Fruit fly (Drosophila melanogaster) whole organism, embryonic: ENCODE measurements around the gene CG4733.

ENCODE experiments used
- Asciz ChIP-seq: fragments of 200-800 bp; sonication (Bioruptor generic); optimal IDR thresholded peaks from 2 replicates; lab custom pipeline; 2017; ENCODE audit warnings: missing biosample characterization, mild to moderate bottlenecking, missing genetic modification characterization, missing genetic modification reagents
- CG10209 ChIP-seq: fragments of 200-800 bp; sonication (Bioruptor generic); optimal IDR thresholded peaks from 3 replicates; lab custom pipeline; 2017; ENCODE audit warnings: missing biosample characterization, mild to moderate bottlenecking, missing genetic modification characterization, missing genetic modification reagents
- CG1024 ChIP-seq: fragments of 200-800 bp; sonication (Bioruptor generic); IDR thresholded peaks from 2 replicates; pipeline ENCODE4 v1.3.6; 2022; ENCODE audit warnings: missing biosample characterization, missing genetic modification characterization
- CG10366 ChIP-seq: fragments of 200-800 bp; sonication (Bioruptor generic); IDR thresholded peaks from 2 replicates; pipeline ENCODE4 v1.3.6; 2022; ENCODE audit warnings: missing biosample characterization, missing genetic modification characterization
- CG10565 ChIP-seq: fragments of 200-800 bp; sonication (Bioruptor generic); optimal IDR thresholded peaks from 3 replicates; lab custom pipeline; 2016; ENCODE audit warnings: missing biosample characterization, mild to moderate bottlenecking, missing genetic modification characterization
- CG11504 ChIP-seq: fragments of 200-800 bp; sonication (Bioruptor generic); optimal IDR thresholded peaks from 3 replicates; lab custom pipeline; 2019; ENCODE audit warnings: missing biosample characterization, mild to moderate bottlenecking, missing genetic modification characterization, moderate library complexity
- CG14860 ChIP-seq: fragments of 200-800 bp; sonication (Bioruptor generic); IDR thresholded peaks from 3 replicates; pipeline ENCODE4 v1.3.6; 2022; ENCODE audit warnings: missing biosample characterization, missing genetic modification characterization; ENCODE audit not compliant: partially characterized antibody
- CG1603 ChIP-seq: fragments of 200-800 bp; sonication (Bioruptor generic); optimal IDR thresholded peaks from 2 replicates; lab custom pipeline; 2019; ENCODE audit warnings: missing biosample characterization, mild to moderate bottlenecking, missing genetic modification characterization, moderate library complexity
- CG17385 ChIP-seq: fragments of 200-800 bp; sonication (Bioruptor generic); optimal IDR thresholded peaks from 3 replicates; lab custom pipeline; 2018; ENCODE audit warnings: missing biosample characterization, mild to moderate bottlenecking, missing genetic modification characterization
- CG17802 ChIP-seq: fragments of 200-800 bp; sonication (Bioruptor generic); optimal IDR thresholded peaks from 2 replicates; lab custom pipeline; 2018; ENCODE audit warnings: missing biosample characterization, mild to moderate bottlenecking, missing genetic modification characterization, moderate library complexity
- CG18011 ChIP-seq: fragments of 200-800 bp; sonication (Bioruptor generic); optimal IDR thresholded peaks from 2 replicates; lab custom pipeline; 2017; ENCODE audit warnings: missing biosample characterization, missing genetic modification characterization, mild to moderate bottlenecking, moderate library complexity, missing genotype
- CG31365 ChIP-seq: fragments of 200-800 bp; sonication (Bioruptor generic); optimal IDR thresholded peaks from 2 replicates; lab custom pipeline; 2018; ENCODE audit warnings: missing biosample characterization, mild to moderate bottlenecking, missing genetic modification characterization
- CG32767 ChIP-seq: fragments of 200-800 bp; sonication (Bioruptor generic); IDR thresholded peaks from 2 replicates; pipeline ENCODE4 v1.3.6; 2022; ENCODE audit warnings: missing biosample characterization, missing genetic modification characterization
- CG33557 ChIP-seq: fragments of 200-800 bp; sonication (Bioruptor generic); optimal IDR thresholded peaks from 2 replicates; lab custom pipeline; 2019; ENCODE audit warnings: missing biosample characterization, mild to moderate bottlenecking, missing genetic modification characterization, moderate library complexity
- CG4328 ChIP-seq: fragments of 200-800 bp; sonication (Bioruptor generic); optimal IDR thresholded peaks from 3 replicates; lab custom pipeline; 2017; ENCODE audit warnings: missing biosample characterization, missing genetic modification reagents, missing genetic modification characterization
- CG7928 ChIP-seq: fragments of 200-800 bp; sonication (Bioruptor generic); optimal IDR thresholded peaks from 2 replicates; lab custom pipeline; 2017; ENCODE audit warnings: missing biosample characterization, mild to moderate bottlenecking, missing genetic modification characterization
- CG8388 ChIP-seq: fragments of 200-800 bp; sonication (Bioruptor generic); optimal IDR thresholded peaks from 2 replicates; lab custom pipeline; 2019; ENCODE audit warnings: missing biosample characterization, mild to moderate bottlenecking, missing genetic modification characterization, moderate library complexity
- CHES-1-like ChIP-seq: fragments of 200-800 bp; sonication (Bioruptor generic); optimal IDR thresholded peaks from 2 replicates; lab custom pipeline; 2016; ENCODE audit warnings: missing biosample characterization, missing genetic modification characterization
- CTCF ChIP-seq: fragments of 200-800 bp; sonication (Bioruptor generic); optimal IDR thresholded peaks from 2 replicates; lab custom pipeline; 2017; ENCODE audit warnings: missing biosample characterization, mild to moderate bottlenecking, missing genetic modification characterization, moderate library complexity
- Dll ChIP-seq: fragments of 200-800 bp; sonication (Bioruptor generic); IDR thresholded peaks from 4 replicates; pipeline ENCODE4 v1.3.6; 2022; ENCODE audit warnings: missing biosample characterization, missing genetic modification characterization; ENCODE audit not compliant: partially characterized antibody
- Dp ChIP-seq: fragments of 200-800 bp; sonication (Bioruptor generic); optimal IDR thresholded peaks from 2 replicates; lab custom pipeline; 2018; ENCODE audit warnings: missing biosample characterization, mild to moderate bottlenecking, missing genetic modification characterization, moderate library complexity
- E2f2 ChIP-seq: fragments of 200-800 bp; sonication (Bioruptor generic); IDR thresholded peaks from 2 replicates; pipeline ENCODE4 v1.3.6; 2022; ENCODE audit warnings: missing biosample characterization, missing genetic modification characterization
- HmgD ChIP-seq: fragments of 200-800 bp; sonication (Bioruptor generic); optimal IDR thresholded peaks from 3 replicates; lab custom pipeline; 2016; ENCODE audit warnings: missing biosample characterization, missing genetic modification characterization
- MTF-1 ChIP-seq: fragments of 200-800 bp; sonication (Bioruptor generic); optimal IDR thresholded peaks from 2 replicates; lab custom pipeline; 2018; ENCODE audit warnings: missing biosample characterization, mild to moderate bottlenecking, missing genetic modification characterization, borderline replicate concordance
- Med ChIP-seq: fragments of 200-800 bp; sonication (Bioruptor generic); peaks from one replicate; lab custom pipeline; 2016; ENCODE audit warnings: missing biosample characterization, missing genetic modification characterization, mild to moderate bottlenecking, inconsistent platforms, moderate library complexity
- Nf-YB ChIP-seq: fragments of 200-800 bp; sonication (Bioruptor generic); optimal IDR thresholded peaks from 3 replicates; lab custom pipeline; 2019; ENCODE audit warnings: missing biosample characterization, mild to moderate bottlenecking, missing genetic modification characterization, moderate library complexity
- PHDP ChIP-seq: fragments of 200-800 bp; sonication (Bioruptor generic); optimal IDR thresholded peaks from 3 replicates; lab custom pipeline; 2018; ENCODE audit warnings: missing biosample characterization, mild to moderate bottlenecking, missing genetic modification characterization, moderate library complexity
- abd-A ChIP-seq: fragments of 200-800 bp; sonication (Bioruptor generic); optimal IDR thresholded peaks from 3 replicates; lab custom pipeline; 2019; ENCODE audit warnings: missing biosample characterization, mild to moderate bottlenecking, missing genetic modification characterization, moderate library complexity
- bab2 ChIP-seq: fragments of 200-800 bp; sonication (Bioruptor generic); optimal IDR thresholded peaks from 2 replicates; lab custom pipeline; 2016; ENCODE audit warnings: missing biosample characterization, missing genetic modification characterization
- bbx ChIP-seq: fragments of 200-800 bp; sonication (Bioruptor generic); IDR thresholded peaks from 2 replicates; pipeline ENCODE4 v1.3.6; 2022; ENCODE audit warnings: missing biosample characterization, missing genetic modification characterization; ENCODE audit not compliant: partially characterized antibody
- bowl ChIP-seq: fragments of 200-800 bp; sonication (Bioruptor generic); IDR thresholded peaks from 2 replicates; pipeline ENCODE4 v1.3.6; 2022; ENCODE audit warnings: missing biosample characterization, missing genetic modification characterization
- cas ChIP-seq: fragments of 200-800 bp; sonication (Bioruptor generic); IDR thresholded peaks from 2 replicates; pipeline ENCODE4 v1.3.6; 2022; ENCODE audit warnings: missing biosample characterization, missing genetic modification characterization
- crc ChIP-seq: fragments of 200-800 bp; sonication (Bioruptor generic); optimal IDR thresholded peaks from 2 replicates; lab custom pipeline; 2016; ENCODE audit warnings: missing biosample characterization, missing genetic modification characterization
- crol ChIP-seq: fragments of 200-800 bp; sonication (Bioruptor generic); IDR thresholded peaks from 2 replicates; pipeline ENCODE4 v1.3.6; 2022; ENCODE audit warnings: missing biosample characterization, missing genetic modification characterization
- crp ChIP-seq, 2 experiments: fragments of 200-800 bp; sonication (Bioruptor generic); optimal IDR thresholded peaks; 2 replicates in 1 of 2; 3 replicates in 1 of 2; lab custom pipeline; 2017; ENCODE audit warnings: missing biosample characterization in 2 of 2, missing genetic modification characterization in 2 of 2, mild to moderate bottlenecking in 1 of 2, moderate library complexity in 1 of 2
- dati ChIP-seq: fragments of 200-800 bp; sonication (Bioruptor generic); IDR thresholded peaks from 2 replicates; pipeline ENCODE4 v1.3.6; 2022; ENCODE audit warnings: missing biosample characterization, missing genetic modification characterization
- eyg ChIP-seq: fragments of 200-800 bp; sonication (Bioruptor generic); optimal IDR thresholded peaks from 3 replicates; lab custom pipeline; 2016; ENCODE audit warnings: missing biosample characterization, missing genetic modification characterization
- ind ChIP-seq: fragments of 200-800 bp; sonication (Bioruptor generic); optimal IDR thresholded peaks from 3 replicates; lab custom pipeline; 2016; ENCODE audit warnings: missing biosample characterization, missing genetic modification characterization
- kay ChIP-seq: fragments of 200-800 bp; sonication (Bioruptor generic); optimal IDR thresholded peaks from 2 replicates; lab custom pipeline; 2016; ENCODE audit warnings: missing biosample characterization, missing genetic modification characterization
- lbe ChIP-seq: fragments of 200-800 bp; sonication (Bioruptor generic); optimal IDR thresholded peaks from 2 replicates; lab custom pipeline; 2016; ENCODE audit warnings: missing biosample characterization, mild to moderate bottlenecking, missing genetic modification characterization
- pb ChIP-seq: fragments of 200-800 bp; sonication (Bioruptor generic); optimal IDR thresholded peaks from 3 replicates; lab custom pipeline; 2016; ENCODE audit warnings: missing biosample characterization, missing genetic modification characterization
- pnt ChIP-seq: fragments of 200-800 bp; sonication (Bioruptor generic); optimal IDR thresholded peaks from 3 replicates; lab custom pipeline; 2016; ENCODE audit warnings: missing biosample characterization, missing genetic modification characterization
- seq ChIP-seq: fragments of 200-800 bp; sonication (Bioruptor generic); IDR thresholded peaks from 2 replicates; pipeline ENCODE4 v1.3.6; 2022; ENCODE audit warnings: missing biosample characterization, missing genetic modification characterization
- shn ChIP-seq: fragments of 200-800 bp; sonication (Bioruptor generic); optimal IDR thresholded peaks from 3 replicates; lab custom pipeline; 2016; ENCODE audit warnings: missing biosample characterization, missing genetic modification characterization
- sna ChIP-seq: fragments of 200-800 bp; sonication (Bioruptor generic); IDR thresholded peaks from 2 replicates; pipeline ENCODE4 v1.3.6; 2022; ENCODE audit warnings: missing biosample characterization, missing genetic modification characterization; ENCODE audit not compliant: partially characterized antibody
- sob ChIP-seq: fragments of 200-800 bp; sonication (Bioruptor generic); IDR thresholded peaks from 2 replicates; pipeline ENCODE4 v1.3.6; 2022; ENCODE audit warnings: missing biosample characterization, missing genetic modification characterization
- sr ChIP-seq: fragments of 200-800 bp; sonication (Bioruptor generic); IDR thresholded peaks from 3 replicates; pipeline ENCODE4 v1.3.6; 2022; ENCODE audit warnings: missing biosample characterization, missing genetic modification characterization
- tin ChIP-seq: fragments of 200-800 bp; sonication (Bioruptor generic); optimal IDR thresholded peaks from 3 replicates; lab custom pipeline; 2016; ENCODE audit warnings: missing biosample characterization, missing genetic modification characterization
- unpg ChIP-seq: fragments of 200-800 bp; sonication (Bioruptor generic); optimal IDR thresholded peaks from 3 replicates; lab custom pipeline; 2018; ENCODE audit warnings: missing biosample characterization, mild to moderate bottlenecking, missing genetic modification characterization, moderate library complexity
- wdn ChIP-seq: fragments of 200-800 bp; sonication (Bioruptor generic); IDR thresholded peaks from 2 replicates; pipeline ENCODE4 v1.3.6; 2022; ENCODE audit warnings: missing biosample characterization, missing genetic modification characterization

The CG4733 gene

dm6 chr3R:19908863-19909343 lies 18.4 kb downstream of the CG4733 start (continued):
- TF ChIP-seq Med (GFP tag; lab: Kevin White, UChicago) (peak; percentile 96), wdn (GFP tag; lab: Robert Waterston, UW) (peak; percentile 77), CG1024 (GFP tag; lab: Robert Waterston, UW) (peak; percentile 68; the same call in 1 of the 2 replicates), CG4328 (GFP tag; lab: Kevin White, UChicago) (peak; percentile 3), Dp (GFP tag; lab: Kevin White, UChicago) (no peak), pnt (GFP tag; lab: Kevin White, UChicago) (peak; percentile 69), bbx (GFP tag; lab: Robert Waterston, UW) (no peak), HmgD (GFP tag; lab: Kevin White, UChicago) (peak; percentile 37), eyg (peak; percentile 68), CG18011 (GFP tag; lab: Kevin White, UChicago) (peak; percentile 52), CG1603 (tag; lab: Kevin White, UChicago) (peak; percentile 90), dati (peak; percentile 64), bab2 (peak; percentile 52), sob (GFP tag; lab: Robert Waterston, UW) (peak; percentile 85), sr (peak; percentile 43; the same call in 2 of the 3 replicates), tin (GFP tag; lab: Kevin White, UChicago) (peak; percentile 78), CG32767 (GFP tag; lab: Robert Waterston, UW) (peak; percentile 83; the same call in 1 of the 2 replicates), kay (GFP tag; lab: Kevin White, UChicago) (peak; percentile 65), CG17802 (peak; percentile 43), CG11504 (peak; percentile 86), CG8388 (peak; percentile 73), cas (peak; percentile 67; the same call in 1 of the 2 replicates), sna (GFP tag; lab: Robert Waterston, UW) (no peak), CHES-1-like (GFP tag; lab: Kevin White, UChicago) (peak; percentile 67), Nf-YB (GFP tag; lab: Kevin White, UChicago) (peak; percentile 38), crp (GFP tag; optimal IDR thresholded peaks at IDR 0.05; lab: Kevin White, UChicago) (no peak), seq (GFP tag; lab: Robert Waterston, UW) (peak; percentile 93), CG7928 (no peak), bowl (0 out of 2 replicates have a peak, but pooled peaks have one; percentile 20), MTF-1 (GFP tag; lab: Kevin White, UChicago) (peak; percentile 71), Asciz (peak; percentile 72), pb (GFP tag; lab: Kevin White, UChicago) (peak; percentile 70), crol (GFP tag; lab: Robert Waterston, UW) (no peak), lbe (GFP tag; lab: Kevin White, UChicago) (peak; percentile 42), abd-A (tag; lab: Kevin White, UChicago) (no peak), Dll (GFP tag; lab: Robert Waterston, UW) (no peak), PHDP (tag; lab: Kevin White, UChicago) (peak; percentile 86), CG10565 (GFP tag; lab: Kevin White, UChicago) (no peak), CG14860 (GFP tag; lab: Robert Waterston, UW) (no peak), shn (GFP tag; lab: Kevin White, UChicago) (peak; percentile 78), CG10209 (GFP tag; lab: Kevin White, UChicago) (peak; percentile 83), ind (GFP tag; lab: Kevin White, UChicago) (peak; percentile 88), CG10366 (GFP tag; lab: Robert Waterston, UW) (peak; percentile 92), CTCF (GFP tag; lab: Kevin White, UChicago) (peak; percentile 25), CG17385 (GFP tag; lab: Kevin White, UChicago) (peak; percentile 79), unpg (GFP tag; lab: Kevin White, UChicago) (peak; percentile 86), E2f2 (GFP tag; lab: Robert Waterston, UW) (peak; percentile 73), CG31365 (tag; lab: Kevin White, UChicago) (peak; percentile 60), crc (GFP tag; lab: Kevin White, UChicago) (peak; percentile 64), CG33557 (GFP tag; lab: Kevin White, UChicago) (no peak)
